Worm (Caenorhabditis elegans): Measurements from ENCODE around the gene nhr-246.

The nhr-246 gene

ce11 chrV:15290995-15291394 lies 25.3 kb upstream of the nhr-246 start, which contains the start of gene cyp-34A2:
cyp-34A2 (minus strand) TSS chrV:15291095.
- peak; percentile 0 for TF ChIP-seq pqm-1 (tag; optimal IDR thresholded peaks at IDR 0.05)
- TF ChIP-seq ceh-28 (tag; optimal IDR thresholded peaks at IDR 0.05), result no peak
- TF ChIP-seq nhr-28 (tag; optimal IDR thresholded peaks at IDR 0.05), result no peak

- TF ChIP-seq daf-12 (tag; optimal IDR thresholded peaks at IDR 0.05) (no peak), ztf-4 (tag; optimal IDR thresholded peaks at IDR 0.05) (no peak), pqm-1 (tag; optimal IDR thresholded peaks at IDR 0.05) (no peak), nhr-77 (tag; optimal IDR thresholded peaks at IDR 0.05) (no peak), nhr-28 (tag; optimal IDR thresholded peaks at IDR 0.05) (no peak), ceh-9 (tag; optimal IDR thresholded peaks at IDR 0.05) (no peak), mdl-1 (tag; optimal IDR thresholded peaks at IDR 0.05) (no peak), snpc-4 (tag; optimal IDR thresholded peaks at IDR 0.05) (no peak), tbx-2 (tag; optimal IDR thresholded peaks at IDR 0.05) (no peak), aly-2 (tag; optimal IDR thresholded peaks at IDR 0.05) (no peak), nhr-43 (tag; optimal IDR thresholded peaks at IDR 0.05; ENCODE audit: poor library complexity, severe bottlenecking) (no peak), ztf-11 (tag; optimal IDR thresholded peaks at IDR 0.05) (no peak), R02D3.7 (tag; optimal IDR thresholded peaks at IDR 0.05) (no peak), skn-1 (tag; optimal IDR thresholded peaks at IDR 0.05) (no peak)
Measured at ce11 chrV:15293865-15294264, 22.4 kb upstream of the nhr-246 start, which contains the start of gene str-96. str-96 (minus strand) TSS chrV:15293965.

ce11 chrV:15298597-15298996 lies 17.7 kb upstream of the nhr-246 start, which contains the start of gene cpr-3:
cpr-3 (minus strand) TSS chrV:15298700.
- TF ChIP-seq elt-2 (tag; optimal IDR thresholded peaks at IDR 0.05) (peak; percentile 99), jun-1 (tag; optimal IDR thresholded peaks at IDR 0.05) (peak; percentile 94), skn-1 (tag; optimal IDR thresholded peaks at IDR 0.05) (peak; percentile 81), pqm-1 (tag; optimal IDR thresholded peaks at IDR 0.05) (peak; percentile 99), sea-2 (GFP tag; optimal IDR thresholded peaks at IDR 0.05) (no peak), lin-15B (tag; optimal IDR thresholded peaks at IDR 0.05) (no peak), fos-1 (tag; optimal IDR thresholded peaks at IDR 0.05) (peak; percentile 52), pha-4 (tag; optimal IDR thresholded peaks at IDR 0.05) (peak; percentile 65)

- TF ChIP-seq daf-12 (tag; optimal IDR thresholded peaks at IDR 0.05), result no peak
- no peak for TF ChIP-seq ama-1 (optimal IDR thresholded peaks at IDR 0.05)
- TF ChIP-seq elt-3 (tag; optimal IDR thresholded peaks at IDR 0.05), result no peak
- no peak for TF ChIP-seq pqm-1 (tag; optimal IDR thresholded peaks at IDR 0.05)
- no peak for TF ChIP-seq nfya-1 (tag; optimal IDR thresholded peaks at IDR 0.05; ENCODE audit: insufficient read depth)
- no peak for TF ChIP-seq nhr-76 (tag; optimal IDR thresholded peaks at IDR 0.05)
- TF ChIP-seq unc-39 (tag; optimal IDR thresholded peaks at IDR 0.05), result no peak
- TF ChIP-seq pha-4 (tag; optimal IDR thresholded peaks at IDR 0.05), result no peak
- TF ChIP-seq zag-1 (tag; optimal IDR thresholded peaks at IDR 0.05), result no peak
- TF ChIP-seq unc-62 (GFP tag; optimal IDR thresholded peaks at IDR 0.05), result no peak
Measured at ce11 chrV:15303625-15304024, 12.7 kb upstream of the nhr-246 start, which contains the start of gene srx-48. srx-48 (minus strand) TSS chrV:15303725.

- no peak for TF ChIP-seq ztf-11 (tag; optimal IDR thresholded peaks at IDR 0.05)
- no peak for TF ChIP-seq ceh-82 (tag; optimal IDR thresholded peaks at IDR 0.05)
- no peak for TF ChIP-seq zag-1 (tag; optimal IDR thresholded peaks at IDR 0.05)
- no peak for TF ChIP-seq egl-5 (tag; optimal IDR thresholded peaks at IDR 0.05)
- no peak for TF ChIP-seq unc-39 (tag; optimal IDR thresholded peaks at IDR 0.05)
- TF ChIP-seq lsy-12 (tag; optimal IDR thresholded peaks at IDR 0.05), result no peak
- no peak for TF ChIP-seq jun-1 (tag; optimal IDR thresholded peaks at IDR 0.05)
- no peak for TF ChIP-seq tbx-2 (tag; optimal IDR thresholded peaks at IDR 0.05)
- no peak for TF ChIP-seq nhr-23 (tag; optimal IDR thresholded peaks at IDR 0.05)
- no peak for TF ChIP-seq fos-1 (tag; optimal IDR thresholded peaks at IDR 0.05)
- no peak for TF ChIP-seq nhr-43 (tag; optimal IDR thresholded peaks at IDR 0.05; ENCODE audit: poor library complexity, severe bottlenecking)
- no peak for TF ChIP-seq nhr-237 (tag; optimal IDR thresholded peaks at IDR 0.05)
- TF ChIP-seq daf-12 (tag; optimal IDR thresholded peaks at IDR 0.05), result no peak
- no peak for TF ChIP-seq elt-3 (tag; optimal IDR thresholded peaks at IDR 0.05)
- no peak for TF ChIP-seq ceh-28 (tag; optimal IDR thresholded peaks at IDR 0.05)
Measured at ce11 chrV:15305502-15305901, 10.8 kb upstream of the nhr-246 start, which contains the start of gene T26H8.5. T26H8.5 (minus strand) TSS chrV:15305602.

All from whole organism, L3 larva.